Fruit fly (Drosophila melanogaster) whole organism, embryonic: ENCODE results near the gene Rad17.

Source experiments
- Awh ChIP-seq: fragments of 200-800 bp; sonication (Bioruptor generic); IDR thresholded peaks from 2 replicates; pipeline ENCODE4, ENCODE4 v1.3.6; 2022; ENCODE audit warnings: missing biosample characterization, missing genetic modification characterization
- CG12219 ChIP-seq: fragments of 200-800 bp; sonication (Bioruptor generic); optimal IDR thresholded peaks from 3 replicates; lab custom pipeline; 2018; ENCODE audit warnings: missing biosample characterization, mild to moderate bottlenecking, missing genetic modification characterization
- CG13287 ChIP-seq: fragments of 200-800 bp; sonication (Bioruptor generic); IDR thresholded peaks from 2 replicates; pipeline ENCODE4 v1.3.6; 2022; ENCODE audit warnings: missing biosample characterization, missing genetic modification characterization; ENCODE audit not compliant: partially characterized antibody
- CG15601 ChIP-seq: fragments of 200-800 bp; sonication (Bioruptor generic); optimal IDR thresholded peaks from 3 replicates; lab custom pipeline; 2019; ENCODE audit warnings: missing biosample characterization, mild to moderate bottlenecking, missing genetic modification characterization, moderate library complexity
- CG17829 ChIP-seq: fragments of 200-800 bp; optimal IDR thresholded peaks from 2 replicates; lab custom pipeline; 2019; ENCODE audit warnings: missing biosample characterization, mild to moderate bottlenecking, missing genetic modification characterization, moderate library complexity
- CG31388 ChIP-seq: fragments of 200-800 bp; sonication (Bioruptor generic); optimal IDR thresholded peaks from 2 replicates; lab custom pipeline; 2016; ENCODE audit warnings: missing biosample characterization, missing genetic modification characterization
- CG3163 ChIP-seq: fragments of 200-800 bp; sonication (Bioruptor generic); optimal IDR thresholded peaks from 3 replicates; lab custom pipeline; 2016; ENCODE audit warnings: missing biosample characterization, missing genetic modification characterization
- CG33557 ChIP-seq: fragments of 200-800 bp; sonication (Bioruptor generic); optimal IDR thresholded peaks from 2 replicates; lab custom pipeline; 2019; ENCODE audit warnings: missing biosample characterization, mild to moderate bottlenecking, missing genetic modification characterization, moderate library complexity
- CG4282 ChIP-seq: fragments of 200-800 bp; sonication (Bioruptor generic); optimal IDR thresholded peaks from 2 replicates; lab custom pipeline; 2016; ENCODE audit warnings: missing biosample characterization, missing genetic modification characterization
- CG4730 ChIP-seq: fragments of 200-800 bp; sonication (Bioruptor generic); IDR thresholded peaks from 2 replicates; pipeline ENCODE4 v1.3.6; 2022; ENCODE audit warnings: missing biosample characterization, missing genetic modification characterization
- CG6791 ChIP-seq: fragments of 200-800 bp; sonication (Bioruptor generic); IDR thresholded peaks from 3 replicates; pipeline ENCODE4 v1.3.6; 2022; ENCODE audit warnings: missing biosample characterization, missing genetic modification characterization; ENCODE audit not compliant: partially characterized antibody
- CG9876 ChIP-seq: fragments of 200-800 bp; sonication (Bioruptor generic); optimal IDR thresholded peaks from 2 replicates; lab custom pipeline; 2016; ENCODE audit warnings: missing biosample characterization, missing genetic modification characterization
- D ChIP-seq, 2 experiments: fragments of 200-800 bp in 1 of 2; fragments of >200 bp in 1 of 2; sonication (Bioruptor generic) in 1 of 2; optimal IDR thresholded peaks; 2 replicates in 1 of 2; 3 replicates in 1 of 2; lab custom pipeline; 2017; ENCODE audit warnings: mild to moderate bottlenecking in 1 of 2, missing biosample characterization in 1 of 2, missing genetic modification characterization in 1 of 2, missing genetic modification reagents in 1 of 2
- D19B ChIP-seq: fragments of 200-800 bp; sonication (Bioruptor generic); optimal IDR thresholded peaks from 2 replicates; lab custom pipeline; 2017; ENCODE audit warnings: missing biosample characterization, mild to moderate bottlenecking, missing genetic modification characterization
- Dip3 ChIP-seq: fragments of 200-800 bp; sonication (Bioruptor generic); optimal IDR thresholded peaks from 3 replicates; lab custom pipeline; 2016; ENCODE audit warnings: missing biosample characterization, missing genetic modification characterization
- E2f1 ChIP-seq: fragments of 200-800 bp; sonication (Bioruptor generic); IDR thresholded peaks from 2 replicates; pipeline ENCODE4 v1.3.6; 2022; ENCODE audit warnings: missing biosample characterization, missing genetic modification characterization
- Gsc ChIP-seq: fragments of 200-800 bp; sonication (Bioruptor generic); IDR thresholded peaks from 2 replicates; pipeline ENCODE4 v1.3.6; 2022; ENCODE audit warnings: missing biosample characterization, missing genetic modification characterization
- Lim3 ChIP-seq: fragments of 200-800 bp; sonication (Bioruptor generic); IDR thresholded peaks from 2 replicates; pipeline ENCODE4 v1.3.6; 2022; ENCODE audit warnings: missing biosample characterization, missing genetic modification characterization
- MESR4 ChIP-seq: fragments of 200-800 bp; sonication (Bioruptor generic); optimal IDR thresholded peaks from 2 replicates; lab custom pipeline; 2018; ENCODE audit warnings: missing biosample characterization, mild to moderate bottlenecking, missing genetic modification characterization, moderate library complexity
- Neu2 ChIP-seq: fragments of 200-800 bp; sonication (Bioruptor generic); optimal IDR thresholded peaks from 3 replicates; lab custom pipeline; 2016; ENCODE audit warnings: missing biosample characterization, missing genetic modification characterization, borderline replicate concordance
- PHDP ChIP-seq: fragments of 200-800 bp; sonication (Bioruptor generic); optimal IDR thresholded peaks from 3 replicates; lab custom pipeline; 2018; ENCODE audit warnings: missing biosample characterization, mild to moderate bottlenecking, missing genetic modification characterization, moderate library complexity
- Pdp1 ChIP-seq, 2 experiments: fragments of 200-800 bp; sonication (Bioruptor generic); optimal IDR thresholded peaks; 3 replicates each; lab custom pipeline; 2016; ENCODE audit warnings: missing biosample characterization in 2 of 2, missing genetic modification characterization in 2 of 2, mild to moderate bottlenecking in 1 of 2, moderate library complexity in 1 of 2
- Ravus ChIP-seq: fragments of 200-800 bp; sonication (Bioruptor generic); IDR thresholded peaks from 2 replicates; pipeline ENCODE4 v1.3.6; 2022; ENCODE audit warnings: missing biosample characterization, missing genetic modification characterization
- Side ChIP-seq: fragments of 200-800 bp; sonication (Bioruptor generic); optimal IDR thresholded peaks from 2 replicates; lab custom pipeline; 2016; ENCODE audit warnings: missing biosample characterization, missing genetic modification characterization
- Usf ChIP-seq: fragments of 200-800 bp; sonication (Bioruptor generic); optimal IDR thresholded peaks from 2 replicates; lab custom pipeline; 2017; ENCODE audit warnings: missing genotype, missing biosample characterization, missing genetic modification characterization
- Xbp1 ChIP-seq: fragments of 200-800 bp; sonication (Bioruptor generic); optimal IDR thresholded peaks from 3 replicates; lab custom pipeline; 2016; ENCODE audit warnings: missing biosample characterization, mild to moderate bottlenecking, missing genetic modification characterization
- Xrp1 ChIP-seq: fragments of 200-800 bp; sonication (Bioruptor generic); IDR thresholded peaks from 2 replicates; pipeline ENCODE4 v1.3.6; 2022; ENCODE audit warnings: missing biosample characterization, missing genetic modification characterization
- al ChIP-seq: fragments of 200-800 bp; sonication (Bioruptor generic); IDR thresholded peaks from 2 replicates; pipeline ENCODE4 v1.3.6; 2022; ENCODE audit warnings: missing biosample characterization, missing genetic modification characterization
- ash1 ChIP-seq: fragments of 200-800 bp; sonication (Bioruptor generic); optimal IDR thresholded peaks from 2 replicates; lab custom pipeline; 2018; ENCODE audit warnings: missing biosample characterization, mild to moderate bottlenecking, missing genetic modification characterization
- cato ChIP-seq: fragments of 200-800 bp; sonication (Bioruptor generic); optimal IDR thresholded peaks from 2 replicates; lab custom pipeline; 2016; ENCODE audit warnings: missing biosample characterization, missing genetic modification characterization, borderline replicate concordance
- chif ChIP-seq, 2 experiments: fragments of 200-800 bp; sonication (Bioruptor generic); optimal IDR thresholded peaks; 3 replicates each; lab custom pipeline; 2016; ENCODE audit warnings: missing biosample characterization in 2 of 2, missing genetic modification characterization in 2 of 2
- chinmo ChIP-seq: fragments of 200-800 bp; sonication (Bioruptor generic); IDR thresholded peaks from 4 replicates; pipeline ENCODE4 v1.3.6; 2022; ENCODE audit warnings: missing biosample characterization, missing genetic modification characterization; ENCODE audit not compliant: partially characterized antibody
- da ChIP-seq: fragments of 200-800 bp; sonication (Bioruptor generic); optimal IDR thresholded peaks from 2 replicates; lab custom pipeline; 2016; ENCODE audit warnings: missing biosample characterization, missing genetic modification characterization
- dan ChIP-seq: fragments of 200-800 bp; sonication (Bioruptor generic); IDR thresholded peaks from 2 replicates; pipeline ENCODE4 v1.3.6; 2022; ENCODE audit warnings: missing biosample characterization, missing genetic modification characterization
- dati ChIP-seq: fragments of 200-800 bp; sonication (Bioruptor generic); IDR thresholded peaks from 2 replicates; pipeline ENCODE4 v1.3.6; 2022; ENCODE audit warnings: missing biosample characterization, missing genetic modification characterization
- emc ChIP-seq: fragments of 200-800 bp; sonication (Bioruptor generic); optimal IDR thresholded peaks from 2 replicates; lab custom pipeline; 2016; ENCODE audit warnings: missing biosample characterization, missing genetic modification characterization
- ems ChIP-seq: fragments of 200-800 bp; sonication (Bioruptor generic); optimal IDR thresholded peaks from 3 replicates; lab custom pipeline; 2016; ENCODE audit warnings: missing biosample characterization, missing genetic modification characterization
- fd102C ChIP-seq: fragments of 200-800 bp; sonication (Bioruptor generic); optimal IDR thresholded peaks from 2 replicates; lab custom pipeline; 2018; ENCODE audit warnings: missing biosample characterization, mild to moderate bottlenecking, missing genetic modification characterization, moderate library complexity
- fd64A ChIP-seq: fragments of 200-800 bp; sonication (Bioruptor generic); optimal IDR thresholded peaks from 3 replicates; lab custom pipeline; 2018; ENCODE audit warnings: missing biosample characterization, mild to moderate bottlenecking, missing genetic modification characterization
- hkb ChIP-seq, 2 experiments: fragments of 200-800 bp in 1 of 2; fragments of >200 bp in 1 of 2; sonication (Bioruptor generic) in 1 of 2; IDR thresholded peaks in 1 of 2; optimal IDR thresholded peaks in 1 of 2; 2 replicates each; pipeline versions ENCODE4 v1.3.6 to Lab custom; 2017 to 2022; ENCODE audit warnings: missing biosample characterization in 1 of 2, missing genetic modification characterization in 1 of 2
- ind ChIP-seq: fragments of 200-800 bp; sonication (Bioruptor generic); optimal IDR thresholded peaks from 3 replicates; lab custom pipeline; 2016; ENCODE audit warnings: missing biosample characterization, missing genetic modification characterization
- insv ChIP-seq, 2 experiments: fragments of 200-800 bp; sonication (Bioruptor generic); optimal IDR thresholded peaks; 3 replicates each; lab custom pipeline; 2016 to 2018; ENCODE audit warnings: missing biosample characterization in 2 of 2, missing genetic modification characterization in 2 of 2
- nom ChIP-seq: fragments of 200-800 bp; sonication (Bioruptor generic); optimal IDR thresholded peaks from 2 replicates; lab custom pipeline; 2017; ENCODE audit warnings: missing biosample characterization, missing genetic modification characterization, mild to moderate bottlenecking, moderate library complexity, missing genetic modification reagents
- psq ChIP-seq: fragments of 200-800 bp; sonication (Bioruptor generic); optimal IDR thresholded peaks from 2 replicates; lab custom pipeline; 2017; ENCODE audit warnings: missing biosample characterization, missing genetic modification characterization
- pzg ChIP-seq: fragments of 200-800 bp; sonication (Bioruptor generic); optimal IDR thresholded peaks from 3 replicates; lab custom pipeline; 2018; ENCODE audit warnings: missing biosample characterization, mild to moderate bottlenecking, missing genetic modification characterization, moderate library complexity
- sens ChIP-seq: fragments of 200-800 bp; sonication (Bioruptor generic); peaks from one replicate; lab custom pipeline; 2016; ENCODE audit warnings: missing biosample characterization, missing genetic modification characterization
- sima ChIP-seq: fragments of 200-800 bp; sonication (Bioruptor generic); optimal IDR thresholded peaks from 2 replicates; lab custom pipeline; 2016; ENCODE audit warnings: missing biosample characterization, missing genetic modification characterization
- tll ChIP-seq, 2 experiments: fragments of 200-800 bp in 1 of 2; fragments of >200 bp in 1 of 2; sonication (Bioruptor generic) in 1 of 2; optimal IDR thresholded peaks; 2 replicates each; lab custom pipeline; 2017 to 2019; ENCODE audit warnings: missing biosample characterization in 2 of 2, missing genetic modification characterization in 2 of 2, mild to moderate bottlenecking in 1 of 2, moderate library complexity in 1 of 2
- usp ChIP-seq: fragments of >200 bp; optimal IDR thresholded peaks from 2 replicates; lab custom pipeline; 2017; ENCODE audit warnings: missing biosample characterization, missing genetic modification characterization
- vfl ChIP-seq: fragments of 200-800 bp; sonication (Bioruptor generic); optimal IDR thresholded peaks from 2 replicates; lab custom pipeline; 2016; ENCODE audit warnings: missing biosample characterization, missing genetic modification characterization

Rad17 gene

dm6 chr3R:14624088-14624619 is 38.8 kb downstream of the Rad17 start (continued):
- TF ChIP-seq Lim3 (GFP tag; lab: Robert Waterston, UW) = no peak
- peak; percentile 64 for TF ChIP-seq CG33557 (GFP tag; lab: Kevin White, UChicago)
- TF ChIP-seq Gsc = no peak
- peak; percentile 73 for TF ChIP-seq CG17829
- no peak for TF ChIP-seq pzg (GFP tag; lab: Kevin White, UChicago)
- TF ChIP-seq CG15601 (tag; lab: Kevin White, UChicago) = no peak
- TF ChIP-seq Awh = 0 out of 2 replicates have a peak, but pooled peaks have one; percentile 19
- no peak for TF ChIP-seq emc (GFP tag; lab: Kevin White, UChicago)
- no peak for TF ChIP-seq Ravus
- TF ChIP-seq dan = no peak
- no peak for TF ChIP-seq CG4730 (GFP tag; lab: Robert Waterston, UW)
- peak; percentile 63 for TF ChIP-seq ems
- TF ChIP-seq E2f1 = no peak
- peak; percentile 9 for TF ChIP-seq ind (GFP tag; lab: Kevin White, UChicago)
- TF ChIP-seq usp (GFP tag; lab: Kevin White, UChicago) = no peak
- TF ChIP-seq Xbp1 (GFP tag; lab: Kevin White, UChicago) = peak; percentile 50
- TF ChIP-seq tll (GFP tag; optimal IDR thresholded peaks at IDR 0.05; lab: Kevin White, UChicago) = no peak
- no peak for TF ChIP-seq psq (GFP tag; lab: Kevin White, UChicago)
- TF ChIP-seq CG12219 (GFP tag; lab: Kevin White, UChicago) = peak; percentile 45
- TF ChIP-seq sima = no peak
- peak; percentile 42; the same call in 1 of the 4 replicates for TF ChIP-seq chinmo (GFP tag; lab: Robert Waterston, UW)
- no peak for TF ChIP-seq CG9876 (GFP tag; lab: Kevin White, UChicago)
- no peak for TF ChIP-seq CG3163 (GFP tag; lab: Kevin White, UChicago)
- TF ChIP-seq Side = no peak
- no peak for TF ChIP-seq ash1
- TF ChIP-seq CG4282 (GFP tag; lab: Kevin White, UChicago) = peak; percentile 69
- no peak for TF ChIP-seq Neu2
- TF ChIP-seq Pdp1 (GFP tag; optimal IDR thresholded peaks at IDR 0.05; lab: Kevin White, UChicago) = peak; percentile 54 to 69
- no peak for TF ChIP-seq Dip3
- no peak for TF ChIP-seq da (GFP tag; lab: Kevin White, UChicago)
- no peak for TF ChIP-seq fd102C
- peak; percentile 97 for TF ChIP-seq sens (GFP tag; lab: Kevin White, UChicago)
- no peak for TF ChIP-seq vfl (GFP tag; lab: Kevin White, UChicago)
- no peak for TF ChIP-seq al (GFP tag; lab: Robert Waterston, UW)
- no peak for TF ChIP-seq insv (GFP tag; optimal IDR thresholded peaks at IDR 0.05; lab: Kevin White, UChicago)
- TF ChIP-seq cato = no peak
- TF ChIP-seq MESR4 (GFP tag; lab: Kevin White, UChicago) = no peak
- TF ChIP-seq Xrp1 (GFP tag; lab: Robert Waterston, UW) = peak; percentile 75
- no peak for TF ChIP-seq D (optimal IDR thresholded peaks at IDR 0.05; lab: Kevin White, UChicago)
- TF ChIP-seq D (GFP tag; optimal IDR thresholded peaks at IDR 0.05; lab: Kevin White, UChicago) = no peak
- no peak for TF ChIP-seq CG31388 (GFP tag; lab: Kevin White, UChicago)
- TF ChIP-seq fd64A (GFP tag; lab: Kevin White, UChicago) = no peak
- TF ChIP-seq Usf (GFP tag; lab: Kevin White, UChicago) = peak; percentile 26
- no peak for TF ChIP-seq hkb (optimal IDR thresholded peaks at IDR 0.05; lab: Kevin White, UChicago)
- TF ChIP-seq hkb (GFP tag; IDR thresholded peaks at IDR 0.05; lab: Robert Waterston, UW) = no peak
- TF ChIP-seq CG6791 = no peak
- TF ChIP-seq PHDP (tag; lab: Kevin White, UChicago) = peak; percentile 59
- TF ChIP-seq D19B (GFP tag; lab: Kevin White, UChicago) = no peak
- TF ChIP-seq chif (GFP tag; optimal IDR thresholded peaks at IDR 0.05; lab: Kevin White, UChicago) = peak in 1 of 2 experiments; percentile 58
- no peak for TF ChIP-seq dati (GFP tag; lab: Robert Waterston, UW)
- peak; percentile 65 for TF ChIP-seq nom (GFP tag; lab: Kevin White, UChicago)
- TF ChIP-seq CG13287 (GFP tag; lab: Robert Waterston, UW) = no peak
